Fruit fly (Drosophila melanogaster) whole organism, embryonic: ENCODE measurements around the gene Hmr.

Experiments used
- Aef1 ChIP-seq: fragments of 200-800 bp; sonication (Bioruptor generic); IDR thresholded peaks from 3 replicates; pipeline ENCODE4 v1.3.6; 2022; ENCODE audit warnings: missing biosample characterization, missing genetic modification characterization
- Asciz ChIP-seq: fragments of 200-800 bp; sonication (Bioruptor generic); optimal IDR thresholded peaks from 2 replicates; lab custom pipeline; 2017; ENCODE audit warnings: missing biosample characterization, mild to moderate bottlenecking, missing genetic modification characterization, missing genetic modification reagents
- Atf3 ChIP-seq: fragments of 200-800 bp; sonication (Bioruptor generic); optimal IDR thresholded peaks from 3 replicates; lab custom pipeline; 2016; ENCODE audit warnings: missing biosample characterization, missing genetic modification characterization
- Bgb ChIP-seq: fragments of 200-800 bp; sonication (Bioruptor generic); IDR thresholded peaks from 2 replicates; pipeline ENCODE4 v1.3.6; 2022; ENCODE audit warnings: missing biosample characterization, missing genetic modification characterization; ENCODE audit not compliant: partially characterized antibody
- CG1024 ChIP-seq: fragments of 200-800 bp; sonication (Bioruptor generic); IDR thresholded peaks from 2 replicates; pipeline ENCODE4 v1.3.6; 2022; ENCODE audit warnings: missing biosample characterization, missing genetic modification characterization
- CG10366 ChIP-seq: fragments of 200-800 bp; sonication (Bioruptor generic); IDR thresholded peaks from 2 replicates; pipeline ENCODE4 v1.3.6; 2022; ENCODE audit warnings: missing biosample characterization, missing genetic modification characterization
- CG11085 ChIP-seq: fragments of 200-800 bp; sonication (Bioruptor generic); IDR thresholded peaks from 2 replicates; pipeline ENCODE4 v1.3.6; 2022; ENCODE audit warnings: missing biosample characterization, missing genetic modification characterization
- CG11504 ChIP-seq: fragments of 200-800 bp; sonication (Bioruptor generic); optimal IDR thresholded peaks from 3 replicates; lab custom pipeline; 2019; ENCODE audit warnings: missing biosample characterization, mild to moderate bottlenecking, missing genetic modification characterization, moderate library complexity
- CG12744 ChIP-seq: fragments of 200-800 bp; sonication (Bioruptor generic); optimal IDR thresholded peaks from 2 replicates; lab custom pipeline; 2016; ENCODE audit warnings: missing biosample characterization, missing genetic modification characterization
- CG13424 ChIP-seq: fragments of 200-800 bp; sonication (Bioruptor generic); optimal IDR thresholded peaks from 2 replicates; lab custom pipeline; 2019; ENCODE audit warnings: missing biosample characterization, mild to moderate bottlenecking, missing genetic modification characterization, moderate library complexity
- CG14050 ChIP-seq: fragments of 200-800 bp; sonication (Bioruptor generic); IDR thresholded peaks from 3 replicates; pipeline ENCODE4 v1.3.6; 2022; ENCODE audit warnings: missing biosample characterization, missing genetic modification characterization
- CG15479 ChIP-seq: fragments of 200-800 bp; sonication (Bioruptor generic); optimal IDR thresholded peaks from 3 replicates; lab custom pipeline; 2019; ENCODE audit warnings: missing biosample characterization, mild to moderate bottlenecking, missing genetic modification characterization, moderate library complexity
- CG15514 ChIP-seq: fragments of 200-800 bp; sonication (Bioruptor generic); optimal IDR thresholded peaks from 3 replicates; lab custom pipeline; 2017; ENCODE audit warnings: missing biosample characterization, missing genetic modification characterization, mild to moderate bottlenecking, moderate library complexity, missing genetic modification reagents
- CG15696 ChIP-seq: fragments of 200-800 bp; sonication (Bioruptor generic); optimal IDR thresholded peaks from 2 replicates; lab custom pipeline; 2019; ENCODE audit warnings: missing biosample characterization, mild to moderate bottlenecking, missing genetic modification characterization, moderate library complexity
- CG17361 ChIP-seq: fragments of 200-800 bp; sonication (Bioruptor generic); IDR thresholded peaks from 3 replicates; pipeline ENCODE4 v1.3.6; 2022; ENCODE audit warnings: missing biosample characterization, missing genetic modification characterization
- CG30403 ChIP-seq: fragments of 200-800 bp; sonication (Bioruptor generic); optimal IDR thresholded peaks from 3 replicates; lab custom pipeline; 2016; ENCODE audit warnings: missing biosample characterization, missing genetic modification characterization
- CG32772 ChIP-seq: fragments of 200-800 bp; sonication (Bioruptor generic); IDR thresholded peaks from 2 replicates; pipeline ENCODE4 v1.3.6; 2022; ENCODE audit warnings: missing biosample characterization, missing genetic modification characterization
- CG3847 ChIP-seq: fragments of 200-800 bp; sonication (Bioruptor generic); IDR thresholded peaks from 2 replicates; pipeline ENCODE4 v1.3.6; 2022; ENCODE audit warnings: missing biosample characterization, missing genetic modification characterization
- CG4707 ChIP-seq: fragments of 200-800 bp; sonication (Bioruptor generic); optimal IDR thresholded peaks from 2 replicates; lab custom pipeline; 2018; ENCODE audit warnings: missing biosample characterization, mild to moderate bottlenecking, missing genetic modification characterization, moderate library complexity
- CG6175 ChIP-seq: fragments of 200-800 bp; sonication (Bioruptor generic); IDR thresholded peaks from 3 replicates; pipeline ENCODE4 v1.3.6; 2022; ENCODE audit warnings: missing biosample characterization, missing genetic modification characterization
- CG7357 ChIP-seq: fragments of 200-800 bp; sonication (Bioruptor generic); IDR thresholded peaks from 3 replicates; pipeline ENCODE4 v1.3.6; 2022; ENCODE audit warnings: missing biosample characterization, missing genetic modification characterization
- CG7839 ChIP-seq: fragments of 200-800 bp; sonication (Bioruptor generic); optimal IDR thresholded peaks from 3 replicates; lab custom pipeline; 2018; ENCODE audit warnings: missing biosample characterization, mild to moderate bottlenecking, missing genetic modification characterization, moderate library complexity
- CG7963 ChIP-seq: fragments of 200-800 bp; sonication (Bioruptor generic); IDR thresholded peaks from 3 replicates; pipeline ENCODE4 v1.3.6; 2022; ENCODE audit warnings: missing biosample characterization, missing genetic modification characterization; ENCODE audit not compliant: partially characterized antibody
- D19A ChIP-seq: fragments of 200-800 bp; optimal IDR thresholded peaks from 3 replicates; lab custom pipeline; 2019; ENCODE audit warnings: missing biosample characterization, mild to moderate bottlenecking, missing genetic modification characterization, moderate library complexity
- Dbx ChIP-seq: fragments of 200-800 bp; sonication (Bioruptor generic); IDR thresholded peaks from 3 replicates; pipeline ENCODE4 v1.3.6; 2022; ENCODE audit warnings: missing biosample characterization, missing genetic modification characterization
- Dll ChIP-seq: fragments of 200-800 bp; sonication (Bioruptor generic); IDR thresholded peaks from 4 replicates; pipeline ENCODE4 v1.3.6; 2022; ENCODE audit warnings: missing biosample characterization, missing genetic modification characterization; ENCODE audit not compliant: partially characterized antibody
- Fer3 ChIP-seq: fragments of 200-800 bp; sonication (Bioruptor generic); optimal IDR thresholded peaks from 2 replicates; lab custom pipeline; 2018; ENCODE audit warnings: missing biosample characterization, mild to moderate bottlenecking, missing genetic modification characterization, moderate library complexity
- HHEX ChIP-seq: fragments of 200-800 bp; sonication (Bioruptor generic); optimal IDR thresholded peaks from 3 replicates; lab custom pipeline; 2017; ENCODE audit warnings: missing biosample characterization, mild to moderate bottlenecking, missing genetic modification characterization, missing genetic modification reagents
- Lpt ChIP-seq: fragments of >200 bp; optimal IDR thresholded peaks from 2 replicates; lab custom pipeline; 2018; ENCODE audit warnings: missing biosample characterization, missing genetic modification characterization
- Sox102F ChIP-seq: fragments of 200-800 bp; sonication (Bioruptor generic); optimal IDR thresholded peaks from 2 replicates; lab custom pipeline; 2018; ENCODE audit warnings: missing biosample characterization, mild to moderate bottlenecking, missing genetic modification characterization, moderate library complexity
- Sry-β ChIP-seq: fragments of 200-800 bp; sonication (Bioruptor generic); optimal IDR thresholded peaks from 2 replicates; lab custom pipeline; 2018; ENCODE audit warnings: missing biosample characterization, mild to moderate bottlenecking, missing genetic modification characterization, moderate library complexity
- Sry-δ ChIP-seq: fragments of 200-800 bp; sonication (Bioruptor generic); optimal IDR thresholded peaks from 2 replicates; lab custom pipeline; 2016; ENCODE audit warnings: missing biosample characterization, missing genetic modification characterization
- al ChIP-seq: fragments of 200-800 bp; sonication (Bioruptor generic); IDR thresholded peaks from 2 replicates; pipeline ENCODE4 v1.3.6; 2022; ENCODE audit warnings: missing biosample characterization, missing genetic modification characterization
- ash1 ChIP-seq: fragments of 200-800 bp; sonication (Bioruptor generic); optimal IDR thresholded peaks from 2 replicates; lab custom pipeline; 2018; ENCODE audit warnings: missing biosample characterization, mild to moderate bottlenecking, missing genetic modification characterization
- crol ChIP-seq: fragments of 200-800 bp; sonication (Bioruptor generic); IDR thresholded peaks from 2 replicates; pipeline ENCODE4 v1.3.6; 2022; ENCODE audit warnings: missing biosample characterization, missing genetic modification characterization
- dan ChIP-seq: fragments of 200-800 bp; sonication (Bioruptor generic); IDR thresholded peaks from 2 replicates; pipeline ENCODE4 v1.3.6; 2022; ENCODE audit warnings: missing biosample characterization, missing genetic modification characterization
- ewg ChIP-seq: fragments of 200-800 bp; sonication (Bioruptor generic); optimal IDR thresholded peaks from 3 replicates; lab custom pipeline; 2017; ENCODE audit warnings: mild to moderate bottlenecking, missing biosample characterization, missing genetic modification reagents, missing genetic modification characterization
- gem ChIP-seq: fragments of 200-800 bp; sonication (Bioruptor generic); optimal IDR thresholded peaks from 2 replicates; lab custom pipeline; 2019; ENCODE audit warnings: missing biosample characterization, mild to moderate bottlenecking, missing genetic modification characterization, moderate library complexity
- her ChIP-seq: fragments of 200-800 bp; sonication (Bioruptor generic); optimal IDR thresholded peaks from 2 replicates; lab custom pipeline; 2016; ENCODE audit warnings: missing biosample characterization, missing genetic modification characterization
- hth ChIP-seq: fragments of >200 bp; optimal IDR thresholded peaks from 2 replicates; lab custom pipeline; 2017; ENCODE audit warnings: inconsistent platforms
- jing ChIP-seq: fragments of 200-800 bp; sonication (Bioruptor generic); optimal IDR thresholded peaks from 2 replicates; lab custom pipeline; 2018; ENCODE audit warnings: missing biosample characterization, mild to moderate bottlenecking, missing genetic modification characterization
- lab ChIP-seq: fragments of 200-800 bp; sonication (Bioruptor generic); optimal IDR thresholded peaks from 3 replicates; lab custom pipeline; 2017; ENCODE audit warnings: missing biosample characterization, missing genetic modification characterization, mild to moderate bottlenecking, moderate library complexity, missing genetic modification reagents
- lilli ChIP-seq: fragments of 200-800 bp; sonication (Bioruptor generic); optimal IDR thresholded peaks from 3 replicates; lab custom pipeline; 2016; ENCODE audit warnings: missing biosample characterization, missing genetic modification characterization
- lmd ChIP-seq: fragments of 200-800 bp; sonication (Bioruptor generic); IDR thresholded peaks from 2 replicates; pipeline ENCODE4 v1.3.6; 2022; ENCODE audit warnings: missing biosample characterization, missing genetic modification characterization
- nerfin-1 ChIP-seq: fragments of 200-800 bp; sonication (Bioruptor generic); optimal IDR thresholded peaks from 3 replicates; lab custom pipeline; 2019; ENCODE audit warnings: missing biosample characterization, mild to moderate bottlenecking, missing genetic modification characterization, moderate library complexity
- oc ChIP-seq: fragments of 200-800 bp; sonication (Bioruptor generic); optimal IDR thresholded peaks from 2 replicates; lab custom pipeline; 2018; ENCODE audit warnings: missing biosample characterization, mild to moderate bottlenecking, missing genetic modification characterization, moderate library complexity
- phol ChIP-seq: fragments of 200-800 bp; sonication (Bioruptor generic); optimal IDR thresholded peaks from 3 replicates; lab custom pipeline; 2018; ENCODE audit warnings: missing biosample characterization, mild to moderate bottlenecking, missing genetic modification characterization, moderate library complexity
- pnt ChIP-seq: fragments of 200-800 bp; sonication (Bioruptor generic); optimal IDR thresholded peaks from 3 replicates; lab custom pipeline; 2016; ENCODE audit warnings: missing biosample characterization, missing genetic modification characterization
- stc ChIP-seq: fragments of 200-800 bp; sonication (Bioruptor generic); IDR thresholded peaks from 2 replicates; pipeline ENCODE4 v1.3.6; 2022; ENCODE audit warnings: missing biosample characterization, missing genetic modification characterization
- tll ChIP-seq, 2 experiments: fragments of 200-800 bp in 1 of 2; fragments of >200 bp in 1 of 2; sonication (Bioruptor generic) in 1 of 2; optimal IDR thresholded peaks; 2 replicates each; lab custom pipeline; 2017 to 2019; ENCODE audit warnings: missing biosample characterization in 2 of 2, missing genetic modification characterization in 2 of 2, mild to moderate bottlenecking in 1 of 2, moderate library complexity in 1 of 2
- yki ChIP-seq: fragments of >200 bp; optimal IDR thresholded peaks from 3 replicates; lab custom pipeline; 2018

Gene Hmr

dm6 chrX:10573554-10573953 lies 22.1 kb downstream of the Hmr start (continued):
- TF ChIP-seq CG10366 (GFP tag; lab: Robert Waterston, UW) (peak; percentile 61), her (no peak), Sox102F (GFP tag; lab: Kevin White, UChicago) (peak; percentile 70), Bgb (GFP tag; lab: Robert Waterston, UW) (no peak), nerfin-1 (tag; lab: Kevin White, UChicago) (no peak), CG6175 (no peak), CG13424 (tag; lab: Kevin White, UChicago) (peak; percentile 62), phol (tag; lab: Kevin White, UChicago) (peak; percentile 44), pnt (GFP tag; lab: Kevin White, UChicago) (no peak), CG7357 (GFP tag; lab: Robert Waterston, UW) (no peak), stc (GFP tag; lab: Robert Waterston, UW) (peak; percentile 51; the same call in 1 of the 2 replicates), ewg (GFP tag; lab: Kevin White, UChicago) (peak; percentile 30), Sry-β (GFP tag; lab: Kevin White, UChicago) (no peak), CG32772 (GFP tag; lab: Robert Waterston, UW) (peak; percentile 61), dan (GFP tag; lab: Robert Waterston, UW) (no peak), CG30403 (peak; percentile 47), HHEX (GFP tag; lab: Kevin White, UChicago) (peak; percentile 52), D19A (tag; lab: Kevin White, UChicago) (peak; percentile 45), CG17361 (GFP tag; lab: Robert Waterston, UW) (peak; percentile 39; the same call in 1 of the 3 replicates), gem (tag; lab: Kevin White, UChicago) (peak; percentile 77), jing (no peak), CG11085 (GFP tag; lab: Robert Waterston, UW) (peak; percentile 35; the same call in 1 of the 2 replicates), hth (lab: Kevin White, UChicago) (no peak), oc (tag; lab: Kevin White, UChicago) (peak; percentile 33), CG4707 (GFP tag; lab: Kevin White, UChicago) (no peak), tll (GFP tag; optimal IDR thresholded peaks at IDR 0.05; lab: Kevin White, UChicago) (no peak), lmd (peak; percentile 58), Asciz (GFP tag; lab: Kevin White, UChicago) (peak; percentile 31), lab (peak; percentile 79), CG11504 (tag; lab: Kevin White, UChicago) (peak; percentile 73), CG7963 (GFP tag; lab: Robert Waterston, UW) (no peak), Sry-δ (GFP tag; lab: Kevin White, UChicago) (no peak), Fer3 (tag; lab: Kevin White, UChicago) (peak; percentile 53), Atf3 (GFP tag; lab: Kevin White, UChicago) (no peak), CG7839 (tag; lab: Kevin White, UChicago) (peak; percentile 70), CG15514 (GFP tag; lab: Kevin White, UChicago) (peak; percentile 36), CG14050 (GFP tag; lab: Robert Waterston, UW) (0 out of 3 replicates have a peak, but pooled peaks have one; percentile 28), CG15696 (tag; lab: Kevin White, UChicago) (no peak), CG12744 (GFP tag; lab: Kevin White, UChicago) (no peak), Dbx (GFP tag; lab: Robert Waterston, UW) (peak; percentile 55; the same call in 1 of the 3 replicates), al (GFP tag; lab: Robert Waterston, UW) (peak; percentile 17; the same call in 1 of the 2 replicates), ash1 (no peak), CG1024 (no peak; the same call in 1 of the 2 replicates), Dll (no peak), lilli (GFP tag; lab: Kevin White, UChicago) (peak; percentile 53), Aef1 (GFP tag; lab: Robert Waterston, UW) (peak; percentile 36; the same call in 1 of the 3 replicates), crol (GFP tag; lab: Robert Waterston, UW) (no peak), CG3847 (peak; percentile 21; the same call in 1 of the 2 replicates), yki (lab: Kevin White, UChicago) (no peak), Lpt (no peak), CG15479 (GFP tag; lab: Kevin White, UChicago) (no peak)
